Fruit fly (Drosophila melanogaster) whole organism: ENCODE data around the gene wam.

Source experiments
- CG8478 ChIP-seq: fragments of >200 bp; optimal IDR thresholded peaks from 2 replicates; lab custom pipeline; 2018; ENCODE audit warnings: inconsistent platforms
- EcR ChIP-seq, 2 experiments: fragments of >200 bp; optimal IDR thresholded peaks; 2 replicates each; lab custom pipeline; 2017; ENCODE audit warnings: missing biosample characterization in 2 of 2, missing genetic modification characterization in 2 of 2, missing genetic modification reagents in 2 of 2
- pan ChIP-seq: fragments of >200 bp; optimal IDR thresholded peaks from 2 replicates; lab custom pipeline; 2017
- psq ChIP-seq: fragments of >200 bp; optimal IDR thresholded peaks from 2 replicates; lab custom pipeline; 2017
- usp ChIP-seq: fragments of >200 bp; optimal IDR thresholded peaks from 2 replicates; lab custom pipeline; 2017; ENCODE audit warnings: missing biosample characterization, missing genetic modification characterization, mixed read lengths

dm6 chr3R:23325710-23326109 lies 37.9 kb upstream of the wam start:
- TF ChIP-seq CG8478 (lab: Kevin White, UChicago) (no peak), psq (lab: Kevin White, UChicago) (no peak), EcR (GFP tag; optimal IDR thresholded peaks at IDR 0.05; lab: Kevin White, UChicago) (no peak), usp (GFP tag; lab: Kevin White, UChicago) (no peak), pan (lab: Kevin White, UChicago) (no peak)
